Worm (Caenorhabditis elegans): ENCODE data around the gene seip-1.

DNA sequence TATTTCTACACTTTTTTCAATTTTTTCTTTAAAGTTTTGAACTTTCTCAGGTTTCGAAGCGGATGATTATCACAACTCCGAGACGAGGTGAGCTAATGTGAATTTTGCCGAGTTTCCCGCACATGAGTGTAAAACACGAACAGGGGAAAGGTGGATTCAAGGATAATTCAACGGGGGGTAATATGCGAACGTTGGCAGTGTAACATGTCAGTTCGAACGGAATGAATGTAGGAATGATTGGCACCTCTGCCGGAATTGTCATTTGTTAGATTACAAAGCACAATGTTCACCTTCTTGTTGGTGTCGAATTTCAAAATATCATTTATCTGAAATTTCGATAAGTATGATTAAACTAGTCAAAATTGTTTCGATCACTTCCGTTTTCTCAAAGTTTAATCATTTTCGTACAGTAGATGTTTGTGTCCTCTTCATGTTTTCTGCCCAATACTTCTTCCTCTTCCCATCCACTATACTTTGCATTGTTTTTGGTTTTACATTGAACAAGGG lies 34.0 kb downstream of the seip-1 start, which contains the start of gene picc-1:
- no peak for TF ChIP-seq ceh-9 (tag; optimal IDR thresholded peaks at IDR 0.05)
- no peak for TF ChIP-seq nhr-11 (tag; optimal IDR thresholded peaks at IDR 0.05)
- no peak for TF ChIP-seq dmd-4 (tag; optimal IDR thresholded peaks at IDR 0.05; ENCODE audit: borderline replicate concordance)
- no peak for TF ChIP-seq zip-5 (tag; optimal IDR thresholded peaks at IDR 0.05)
- TF ChIP-seq lin-11 (tag; optimal IDR thresholded peaks at IDR 0.05): no peak
- TF ChIP-seq nhr-232 (tag; optimal IDR thresholded peaks at IDR 0.05): no peak
- no peak for TF ChIP-seq odd-2 (tag; optimal IDR thresholded peaks at IDR 0.05)
- no peak for TF ChIP-seq ama-1 (optimal IDR thresholded peaks at IDR 0.05)
- no peak for TF ChIP-seq ceh-22 (tag; optimal IDR thresholded peaks at IDR 0.05)
- no peak for TF ChIP-seq pag-3 (tag; optimal IDR thresholded peaks at IDR 0.05; ENCODE audit: borderline replicate concordance)
- no peak for TF ChIP-seq npax-4 (tag; optimal IDR thresholded peaks at IDR 0.05)
- peak; percentile 76 for TF ChIP-seq unc-55 (GFP tag; optimal IDR thresholded peaks at IDR 0.05)
- no peak for TF ChIP-seq unc-42 (tag; optimal IDR thresholded peaks at IDR 0.05)
- TF ChIP-seq unc-86 (tag; optimal IDR thresholded peaks at IDR 0.05): no peak

Data from whole organism, late embryonic.